Fruit fly (Drosophila melanogaster): ENCODE measurements around the gene CG10969.

Gene CG10969

DNA sequence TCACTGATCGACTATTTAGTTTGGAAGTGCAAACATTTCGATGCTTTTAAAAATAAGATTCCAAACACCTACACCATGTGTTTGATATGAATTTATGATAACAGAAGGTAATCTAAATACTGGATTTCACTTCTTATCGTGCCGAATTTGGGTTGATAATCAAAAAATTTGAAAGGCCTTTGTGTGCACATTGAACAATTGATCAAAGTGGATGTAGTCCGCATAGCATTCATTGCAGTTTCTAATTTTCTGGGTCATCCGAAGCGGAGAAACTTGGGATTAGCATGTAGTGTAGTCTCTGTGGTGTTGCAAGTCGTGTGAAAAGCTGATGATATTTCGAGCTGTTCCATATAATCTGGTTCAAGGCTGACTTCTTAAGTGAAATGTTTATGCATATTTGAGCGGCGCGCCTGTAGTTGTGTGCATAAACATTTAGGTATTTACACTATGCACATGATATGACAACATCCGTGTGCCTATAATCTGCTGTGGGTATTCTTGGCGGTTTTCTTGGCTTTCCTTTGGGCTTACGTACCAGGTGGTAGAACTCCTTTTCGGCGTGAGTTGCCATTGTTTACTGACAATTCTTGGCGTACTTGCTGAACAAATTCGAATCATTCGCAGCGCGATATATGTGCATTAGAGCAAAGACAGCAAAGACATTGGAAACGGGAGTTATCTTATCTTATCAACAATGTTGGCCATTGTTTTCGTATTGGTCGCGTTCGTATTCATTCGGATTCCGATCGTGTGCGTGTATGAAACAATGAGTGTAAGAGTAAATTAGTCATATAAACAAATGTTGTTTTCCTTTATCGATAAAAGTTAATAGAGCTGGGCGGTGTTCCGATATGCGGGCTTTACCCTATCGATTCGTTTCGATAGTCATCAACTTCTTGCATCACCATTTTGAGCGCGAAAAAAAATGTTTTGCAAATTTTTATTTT lies 7.9 kb downstream of the CG10969 start, which contains the start of gene Hip1 (continued):
- TF ChIP-seq CG2116 (GFP tag; optimal IDR thresholded peaks at IDR 0.05) (peak; percentile 66), Sin3A (optimal IDR thresholded peaks at IDR 0.05) (peak; percentile 13), slou (GFP tag; optimal IDR thresholded peaks at IDR 0.05) (no peak), CG30403 (GFP tag; optimal IDR thresholded peaks at IDR 0.05) (no peak), Camta (GFP tag; optimal IDR thresholded peaks at IDR 0.05) (no peak), zen2 (GFP tag; IDR thresholded peaks at IDR 0.05; ENCODE audit: partially characterized antibody) (peak; percentile 82), Doc3 (GFP tag; IDR thresholded peaks at IDR 0.05; ENCODE audit: partially characterized antibody) (peak; percentile 83), Ravus (GFP tag; IDR thresholded peaks at IDR 0.05) (no peak), wor (GFP tag; IDR thresholded peaks at IDR 0.05) (no peak), HLH4C (GFP tag; IDR thresholded peaks at IDR 0.05; ENCODE audit: partially characterized antibody) (peak; percentile 79), Hsf (GFP tag; optimal IDR thresholded peaks at IDR 0.05) (no peak), kni (GFP tag; optimal IDR thresholded peaks at IDR 0.05) (no peak), CG34224 (GFP tag; IDR thresholded peaks at IDR 0.05; ENCODE audit: partially characterized antibody) (peak; percentile 92), lola (GFP tag; optimal IDR thresholded peaks at IDR 0.05) (no peak), CG3281 (GFP tag; optimal IDR thresholded peaks at IDR 0.05) (no peak), CG17328 (GFP tag; IDR thresholded peaks at IDR 0.05) (no peak), esg (GFP tag; conservative IDR thresholded peaks at IDR 0.05) (no peak), CG12071 (GFP tag; optimal IDR thresholded peaks at IDR 0.05) (no peak), usp (GFP tag; optimal IDR thresholded peaks at IDR 0.05) (no peak), HmgZ (tag; optimal IDR thresholded peaks at IDR 0.05) (no peak), GATAe (GFP tag; conservative IDR thresholded peaks at IDR 0.05) (peak; percentile 84), Kr (GFP tag; optimal IDR thresholded peaks at IDR 0.05) (no peak), trem (tag; optimal IDR thresholded peaks at IDR 0.05) (no peak), Adf1 (GFP tag; IDR thresholded peaks at IDR 0.05) (no peak), Bteb2 (GFP tag; optimal IDR thresholded peaks at IDR 0.05) (no peak), E2f2 (GFP tag; IDR thresholded peaks at IDR 0.05) (peak; percentile 96), zfh2 (GFP tag; optimal IDR thresholded peaks at IDR 0.05) (no peak), CG42726 (GFP tag; IDR thresholded peaks at IDR 0.05; ENCODE audit: partially characterized antibody) (peak; percentile 84), gt (GFP tag; IDR thresholded peaks at IDR 0.05) (no peak), lbe (GFP tag; optimal IDR thresholded peaks at IDR 0.05) (no peak), Rx (GFP tag; IDR thresholded peaks at IDR 0.05) (no peak), bbx (GFP tag; IDR thresholded peaks at IDR 0.05; ENCODE audit: partially characterized antibody) (peak; percentile 90), amos (GFP tag; IDR thresholded peaks at IDR 0.05; ENCODE audit: partially characterized antibody) (peak; percentile 94; the same call in 1 of the 2 replicates), Neu2 (GFP tag; optimal IDR thresholded peaks at IDR 0.05; ENCODE audit: borderline replicate concordance) (no peak), h (optimal IDR thresholded peaks at IDR 0.05) (no peak), Taf1 (GFP tag; IDR thresholded peaks at IDR 0.05) (no peak), Elba2 (GFP tag; optimal IDR thresholded peaks at IDR 0.05) (no peak), Nf-YB (GFP tag; optimal IDR thresholded peaks at IDR 0.05) (no peak), vnd (GFP tag; IDR thresholded peaks at IDR 0.05; ENCODE audit: partially characterized antibody) (peak; percentile 82), lov (optimal IDR thresholded peaks at IDR 0.05) (no peak), lov (GFP tag; IDR thresholded peaks at IDR 0.05) (no peak), Dbx (GFP tag; IDR thresholded peaks at IDR 0.05) (no peak), eyg (GFP tag; optimal IDR thresholded peaks at IDR 0.05) (no peak), Dfd (GFP tag; optimal IDR thresholded peaks at IDR 0.05) (no peak), org-1 (GFP tag; optimal IDR thresholded peaks at IDR 0.05) (no peak), unc-4 (GFP tag; IDR thresholded peaks at IDR 0.05; ENCODE audit: partially characterized antibody) (peak; percentile 91), sima (GFP tag; optimal IDR thresholded peaks at IDR 0.05) (no peak), HLHmδ (GFP tag; optimal IDR thresholded peaks at IDR 0.05) (no peak), hth (optimal IDR thresholded peaks at IDR 0.05) (no peak), D19A (tag; optimal IDR thresholded peaks at IDR 0.05) (no peak)
